Fruit fly (Drosophila melanogaster) whole organism, prepupa: ENCODE data around the gene CG3609.

Experiments used
- CG10631 ChIP-seq: fragments of 200-800 bp; sonication (Bioruptor generic); optimal IDR thresholded peaks from 2 replicates; lab custom pipeline; 2016; ENCODE audit warnings: missing biosample characterization, missing genetic modification characterization
- CG10669 ChIP-seq: fragments of 200-800 bp; sonication (Bioruptor generic); optimal IDR thresholded peaks from 3 replicates; lab custom pipeline; 2018; ENCODE audit warnings: missing biosample characterization, mild to moderate bottlenecking, missing genetic modification characterization, moderate library complexity
- CG11762 ChIP-seq: fragments of 200-800 bp; sonication (Bioruptor generic); optimal IDR thresholded peaks from 3 replicates; lab custom pipeline; 2016; ENCODE audit warnings: missing biosample characterization, missing genetic modification characterization; ENCODE audit not compliant: insufficient read depth
- CG15336 ChIP-seq: fragments of 200-800 bp; sonication (Bioruptor generic); IDR thresholded peaks from 2 replicates; pipeline ENCODE4 v1.3.6; 2022; ENCODE audit warnings: missing biosample characterization, missing genetic modification characterization
- CG31627 ChIP-seq: fragments of 200-800 bp; sonication (Bioruptor generic); optimal IDR thresholded peaks from 3 replicates; lab custom pipeline; 2016; ENCODE audit warnings: missing biosample characterization, missing genetic modification characterization
- CG32006 ChIP-seq: fragments of 200-800 bp; sonication (Bioruptor generic); optimal IDR thresholded peaks from 3 replicates; lab custom pipeline; 2017; ENCODE audit warnings: missing biosample characterization, mild to moderate bottlenecking, missing genetic modification characterization
- CG4318 ChIP-seq: fragments of 200-800 bp; sonication (Bioruptor generic); optimal IDR thresholded peaks from 3 replicates; lab custom pipeline; 2017; ENCODE audit warnings: missing biosample characterization, mild to moderate bottlenecking, missing genetic modification characterization
- CG6163 ChIP-seq: fragments of 200-800 bp; sonication (Bioruptor generic); IDR thresholded peaks from 3 replicates; pipeline ENCODE4 v1.3.6; 2022; ENCODE audit warnings: missing biosample characterization, missing genetic modification characterization
- CG6808 ChIP-seq: fragments of 200-800 bp; sonication (Bioruptor generic); optimal IDR thresholded peaks from 3 replicates; lab custom pipeline; 2017; ENCODE audit warnings: missing biosample characterization, missing genetic modification characterization, mild to moderate bottlenecking, moderate library complexity, missing genetic modification reagents
- CG7368 ChIP-seq: fragments of 200-800 bp; sonication (Bioruptor generic); optimal IDR thresholded peaks from 3 replicates; lab custom pipeline; 2016; ENCODE audit warnings: missing biosample characterization, missing genetic modification characterization
- CG8119 ChIP-seq: fragments of 200-800 bp; sonication (Bioruptor generic); IDR thresholded peaks from 3 replicates; pipeline ENCODE4 v1.3.6; 2022; ENCODE audit warnings: missing biosample characterization, missing genetic modification characterization
- CG8319 ChIP-seq: fragments of 200-800 bp; sonication (Bioruptor generic); optimal IDR thresholded peaks from 3 replicates; lab custom pipeline; 2016; ENCODE audit warnings: missing biosample characterization, missing genetic modification characterization
- CG8632 ChIP-seq: fragments of 200-800 bp; sonication (Bioruptor generic); optimal IDR thresholded peaks from 3 replicates; lab custom pipeline; 2016; ENCODE audit warnings: missing biosample characterization, missing genetic modification characterization
- Eip75B ChIP-seq: fragments of 200-800 bp; sonication (Bioruptor generic); optimal IDR thresholded peaks from 3 replicates; lab custom pipeline; 2016; ENCODE audit warnings: missing biosample characterization, missing genetic modification characterization
- Eip78C ChIP-seq: fragments of 200-800 bp; sonication (Bioruptor generic); peaks from one replicate; lab custom pipeline; 2016; ENCODE audit warnings: missing biosample characterization, missing genetic modification characterization
- Eip93F ChIP-seq: fragments of 200-800 bp; sonication (Bioruptor generic); optimal IDR thresholded peaks from 2 replicates; lab custom pipeline; 2016; ENCODE audit warnings: missing biosample characterization, mild to moderate bottlenecking, missing genetic modification characterization
- Gug ChIP-seq: fragments of 200-800 bp; sonication (Bioruptor generic); IDR thresholded peaks from 2 replicates; pipeline ENCODE4 v1.3.6; 2022; ENCODE audit warnings: missing biosample characterization, missing genetic modification characterization
- Hr39 ChIP-seq: fragments of 200-800 bp; sonication (Bioruptor generic); optimal IDR thresholded peaks from 2 replicates; lab custom pipeline; 2016; ENCODE audit warnings: missing biosample characterization, missing genetic modification characterization
- Hr4 ChIP-seq: fragments of 200-800 bp; sonication (Bioruptor generic); optimal IDR thresholded peaks from 3 replicates; lab custom pipeline; 2016; ENCODE audit warnings: missing biosample characterization, missing genetic modification characterization
- Met ChIP-seq: fragments of 200-800 bp; sonication (Bioruptor generic); optimal IDR thresholded peaks from 3 replicates; lab custom pipeline; 2016; ENCODE audit warnings: missing biosample characterization, missing genetic modification characterization
- OdsH ChIP-seq: fragments of 200-800 bp; sonication (Bioruptor generic); optimal IDR thresholded peaks from 3 replicates; lab custom pipeline; 2016; ENCODE audit warnings: missing biosample characterization, missing genetic modification characterization
- Smox ChIP-seq: fragments of 200-800 bp; sonication (Bioruptor generic); optimal IDR thresholded peaks from 3 replicates; lab custom pipeline; 2016; ENCODE audit warnings: missing biosample characterization, missing genetic modification characterization
- Sox102F ChIP-seq: fragments of 200-800 bp; sonication (Bioruptor generic); optimal IDR thresholded peaks from 2 replicates; lab custom pipeline; 2016; ENCODE audit warnings: missing biosample characterization, mild to moderate bottlenecking, missing genetic modification characterization
- Sox15 ChIP-seq: fragments of 200-800 bp; sonication (Bioruptor generic); optimal IDR thresholded peaks from 3 replicates; lab custom pipeline; 2016; ENCODE audit warnings: missing biosample characterization, missing genetic modification characterization
- achi ChIP-seq: fragments of 200-800 bp; sonication (Bioruptor generic); optimal IDR thresholded peaks from 3 replicates; lab custom pipeline; 2016; ENCODE audit warnings: missing biosample characterization, missing genetic modification characterization
- dac ChIP-seq: fragments of 200-800 bp; sonication (Bioruptor generic); optimal IDR thresholded peaks from 2 replicates; lab custom pipeline; 2017; ENCODE audit warnings: missing biosample characterization, mild to moderate bottlenecking, missing genetic modification characterization
- eg ChIP-seq: fragments of 200-800 bp; sonication (Bioruptor generic); IDR thresholded peaks from 3 replicates; pipeline ENCODE4 v1.3.6; 2022; ENCODE audit warnings: missing biosample characterization, missing genetic modification characterization
- fd59A ChIP-seq: fragments of 200-800 bp; sonication (Bioruptor generic); optimal IDR thresholded peaks from 2 replicates; lab custom pipeline; 2017; ENCODE audit warnings: missing biosample characterization, mild to moderate bottlenecking, missing genetic modification characterization, missing genetic modification reagents
- fkh ChIP-seq: fragments of 200-800 bp; sonication (Bioruptor generic); optimal IDR thresholded peaks from 3 replicates; lab custom pipeline; 2017; ENCODE audit warnings: missing biosample characterization, mild to moderate bottlenecking, missing genetic modification characterization, moderate library complexity
- lz ChIP-seq: fragments of 200-800 bp; sonication (Bioruptor generic); optimal IDR thresholded peaks from 3 replicates; lab custom pipeline; 2016; ENCODE audit warnings: missing biosample characterization, missing genetic modification characterization
- pdm3 ChIP-seq: fragments of 200-800 bp; sonication (Bioruptor generic); optimal IDR thresholded peaks from 3 replicates; lab custom pipeline; 2016; ENCODE audit warnings: missing biosample characterization, missing genetic modification characterization
- salr ChIP-seq, 2 experiments: fragments of 200-800 bp; sonication (Bioruptor generic); optimal IDR thresholded peaks; 3 replicates each; lab custom pipeline; 2016 to 2018; ENCODE audit warnings: missing biosample characterization in 2 of 2, missing genetic modification characterization in 2 of 2, mild to moderate bottlenecking in 1 of 2
- spab ChIP-seq: fragments of 200-800 bp; sonication (Bioruptor generic); optimal IDR thresholded peaks from 2 replicates; lab custom pipeline; 2017; ENCODE audit warnings: missing biosample characterization, mild to moderate bottlenecking, missing genetic modification characterization, missing genetic modification reagents
- ss ChIP-seq, 2 experiments: fragments of 200-800 bp; sonication (Bioruptor generic); optimal IDR thresholded peaks; 2 replicates in 1 of 2; 3 replicates in 1 of 2; lab custom pipeline; 2017 to 2018; ENCODE audit warnings: mild to moderate bottlenecking in 2 of 2, missing biosample characterization in 2 of 2, missing genetic modification characterization in 2 of 2, moderate library complexity in 1 of 2
- svp ChIP-seq: fragments of 200-800 bp; sonication (Bioruptor generic); peaks from one replicate; lab custom pipeline; 2016; ENCODE audit warnings: missing biosample characterization, missing genetic modification characterization
- topi ChIP-seq: fragments of 200-800 bp; sonication (Bioruptor generic); optimal IDR thresholded peaks from 3 replicates; lab custom pipeline; 2016; ENCODE audit warnings: missing biosample characterization, missing genetic modification characterization

Gene CG3609

dm6 chr2L:2420490-2420889 is 46.1 kb upstream of the CG3609 start, which contains the start of gene CG9886 (continued):
- TF ChIP-seq lz, result peak; percentile 52
- TF ChIP-seq CG7368 (GFP tag; lab: Kevin White, UChicago), result no peak
- peak in 1 of 2 experiments; percentile 25 for TF ChIP-seq salr (GFP tag; optimal IDR thresholded peaks at IDR 0.05; lab: Kevin White, UChicago)
- TF ChIP-seq CG31627 (GFP tag; lab: Kevin White, UChicago), result peak; percentile 51
- TF ChIP-seq OdsH (GFP tag; lab: Kevin White, UChicago), result peak; percentile 66
- peak; percentile 45 for TF ChIP-seq achi (GFP tag; lab: Kevin White, UChicago)
- peak; percentile 44 for TF ChIP-seq Hr4 (GFP tag; lab: Kevin White, UChicago)
- TF ChIP-seq CG8632, result peak; percentile 33
- TF ChIP-seq spab, result no peak
- peak; percentile 43 for TF ChIP-seq CG10631 (GFP tag; lab: Kevin White, UChicago)
- TF ChIP-seq Smox, result peak; percentile 62

dm6 chr2L:2419913-2420312 is 45.5 kb upstream of the CG3609 start, which contains the start of gene CG34447:
Gene CG34447 (minus strand): TSS chr2L:2420013.
- TF ChIP-seq CG8119 (GFP tag; lab: Robert Waterston, UW) (no peak), fd59A (GFP tag; lab: Kevin White, UChicago) (no peak)

dm6 chr2L:2417865-2418264 is 43.4 kb upstream of the CG3609 start, which contains the start of gene CG34448:
Gene CG34448 (minus strand): TSS chr2L:2417965.
- TF ChIP-seq topi (GFP tag; lab: Kevin White, UChicago) (no peak), CG15336 (GFP tag; lab: Robert Waterston, UW) (no peak)
- TF ChIP-seq, all 60 proteins: peak for 0

- TF ChIP-seq Sox15 (no peak), topi (GFP tag; lab: Kevin White, UChicago) (no peak), CG32006 (no peak), CG6808 (GFP tag; lab: Kevin White, UChicago) (no peak), Eip93F (GFP tag; lab: Kevin White, UChicago) (no peak), fd59A (GFP tag; lab: Kevin White, UChicago) (no peak), dac (GFP tag; lab: Kevin White, UChicago) (no peak), Eip75B (GFP tag; lab: Kevin White, UChicago) (no peak), CG10669 (no peak), lz (no peak), CG4318 (GFP tag; lab: Kevin White, UChicago) (no peak), Met (GFP tag; lab: Kevin White, UChicago) (no peak), Gug (no peak), CG8319 (GFP tag; lab: Kevin White, UChicago) (no peak), fkh (GFP tag; lab: Kevin White, UChicago) (no peak), Smox (no peak), ss (GFP tag; optimal IDR thresholded peaks at IDR 0.05; lab: Kevin White, UChicago) (no peak), salr (GFP tag; optimal IDR thresholded peaks at IDR 0.05; lab: Kevin White, UChicago) (no peak), Hr39 (GFP tag; lab: Kevin White, UChicago) (no peak), Eip78C (GFP tag; lab: Kevin White, UChicago) (no peak)
Observed at dm6 chr2L:2416620-2417019, 42.2 kb upstream of the CG3609 start, which contains the start of gene CG31948. Gene CG31948 (minus strand): TSS chr2L:2416720.

dm6 chr2L:2415109-2415508 is 40.7 kb upstream of the CG3609 start, which contains the start of gene CG18641:
Gene CG18641 (minus strand): TSS chr2L:2415322.
- TF ChIP-seq dac (GFP tag; lab: Kevin White, UChicago) (no peak), svp (GFP tag; lab: Kevin White, UChicago) (peak; percentile 15), Hr4 (GFP tag; lab: Kevin White, UChicago) (no peak), CG11762 (GFP tag; lab: Kevin White, UChicago) (no peak), OdsH (GFP tag; lab: Kevin White, UChicago) (no peak), pdm3 (GFP tag; lab: Kevin White, UChicago) (no peak), CG6163 (0 out of 3 replicates have a peak, but pooled peaks have one; percentile 20), Sox102F (GFP tag; lab: Kevin White, UChicago) (no peak), CG8319 (GFP tag; lab: Kevin White, UChicago) (no peak), eg (GFP tag; lab: Robert Waterston, UW) (no peak)
- TF ChIP-seq, all 60 proteins: peak for 2
